Worm (Caenorhabditis elegans): ENCODE data around the gene nhr-107.

Gene nhr-107

DNA sequence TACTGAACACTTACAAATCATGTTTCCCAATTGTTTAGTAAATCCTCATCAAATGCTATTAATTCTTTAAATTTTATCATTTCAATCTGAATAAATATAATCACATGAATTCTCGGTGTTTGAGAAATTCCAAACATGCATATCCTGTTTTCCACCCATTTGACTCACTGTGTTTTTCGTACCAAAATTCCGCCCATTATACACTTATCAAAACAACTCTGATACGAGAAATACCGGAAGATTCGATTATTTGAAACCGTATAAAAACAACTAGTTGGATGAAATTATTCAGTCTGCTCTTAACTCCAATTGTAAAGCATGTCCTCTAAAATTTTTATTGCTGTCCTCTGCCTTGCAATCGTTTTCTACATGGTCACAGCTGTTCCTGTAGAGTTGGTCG is 48.7 kb downstream of the nhr-107 start, which contains the start of gene Y57E12B.1:
Gene Y57E12B.1, plus strand, starts transcription at position 301 of the 400 bp plus-strand sequence.
- TF ChIP-seq ztf-29 (GFP tag; IDR thresholded peaks at IDR 0.05) (no peak), klf-2 (GFP tag; conservative IDR thresholded peaks at IDR 0.05) (no peak), tab-1 (GFP tag; IDR thresholded peaks at IDR 0.05) (no peak)

DNA sequence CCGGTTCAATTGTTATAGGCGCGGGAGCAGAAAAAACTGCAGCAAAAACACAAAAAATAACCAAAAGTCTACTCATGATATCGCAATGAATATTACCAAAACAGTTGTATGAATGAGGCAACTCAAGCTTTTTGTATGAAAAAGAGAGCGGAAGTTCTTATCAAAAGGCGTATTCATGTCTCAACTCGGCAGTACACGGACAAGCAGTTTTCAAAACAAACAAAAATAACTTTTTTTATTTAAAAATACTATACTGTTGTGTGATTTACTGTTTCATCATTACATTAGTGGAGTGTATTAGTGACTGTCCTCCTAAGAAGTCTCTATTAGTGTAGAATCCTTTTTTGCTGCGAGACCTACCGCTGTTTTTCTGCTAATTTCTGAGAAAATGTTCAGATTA is 49.4 kb downstream of the nhr-107 start, which contains the start of gene Y57E12B.4:
Gene Y57E12B.4, minus strand, starts transcription at position 101 of the 400 bp plus-strand sequence.
- TF ChIP-seq ztf-23 (GFP tag; IDR thresholded peaks at IDR 0.05) (no peak), T22C8.4 (GFP tag; IDR thresholded peaks at IDR 0.05) (no peak)
